Worm (Caenorhabditis elegans) whole organism, L1 larva: ENCODE measurements around the gene pals-30.

Experiments used
- C16A3.4 ChIP-seq: fragments of 150-350 bp; optimal IDR thresholded peaks from 2 replicates; lab custom pipeline; 2014; ENCODE audit warnings: missing biosample characterization, missing genetic modification characterization
- C34B4.2 ChIP-seq: sonication (generic microtip); optimal IDR thresholded peaks from 2 replicates; lab custom pipeline; 2017; ENCODE audit warnings: mild to moderate bottlenecking, missing genetic modification characterization, missing compliant biosample characterization
- Y116A8C.19 ChIP-seq: sonication (generic microtip); optimal IDR thresholded peaks from 2 replicates; lab custom pipeline; 2016; ENCODE audit warnings: missing compliant biosample characterization, missing genetic modification characterization, borderline replicate concordance
- aha-1 ChIP-seq: fragments of 150-350 bp; optimal IDR thresholded peaks from 2 replicates; lab custom pipeline; 2014; ENCODE audit warnings: missing biosample characterization, missing genetic modification characterization
- ama-1 ChIP-seq: fragments of 150-350 bp; optimal IDR thresholded peaks from 2 replicates; lab custom pipeline; 2014
- blmp-1 ChIP-seq: fragments of 150-350 bp; optimal IDR thresholded peaks from 2 replicates; lab custom pipeline; 2014; ENCODE audit warnings: missing biosample characterization, missing genetic modification characterization
- ceh-90 ChIP-seq: sonication (generic microtip); optimal IDR thresholded peaks from 2 replicates; lab custom pipeline; 2016; ENCODE audit warnings: missing genetic modification characterization, missing compliant biosample characterization
- efl-1 ChIP-seq, 4 experiments: fragments of 150-350 bp; optimal IDR thresholded peaks in 3 of 4; peaks in 1 of 4; 1 replicate in 1 of 4; 2 replicates in 3 of 4; lab custom pipeline; 2014; ENCODE audit warnings: missing biosample characterization in 2 of 4, missing genetic modification characterization in 2 of 4, missing genetic modification reagents in 2 of 4
- ets-5 ChIP-seq: fragments of 200-800 bp; sonication (Bioruptor generic); IDR thresholded peaks from 2 replicates; pipeline ENCODE4 v1.3.6; 2022; ENCODE audit warnings: missing genetic modification characterization, missing compliant biosample characterization
- grh-1 ChIP-seq: fragments of 200-800 bp; sonication (Bioruptor generic); IDR thresholded peaks from 2 replicates; pipeline ENCODE4 v1.3.6; 2022; ENCODE audit warnings: missing genetic modification reagents, missing genetic modification characterization, missing compliant biosample characterization
- hlh-17 ChIP-seq: fragments of 200-800 bp; sonication (Bioruptor generic); optimal IDR thresholded peaks from 2 replicates; lab custom pipeline; 2018; ENCODE audit warnings: missing genetic modification characterization, mild to moderate bottlenecking, missing compliant biosample characterization, moderate library complexity, borderline replicate concordance
- hlh-4 ChIP-seq: sonication (generic microtip); optimal IDR thresholded peaks from 2 replicates; lab custom pipeline; 2016; ENCODE audit warnings: mild to moderate bottlenecking, missing genetic modification characterization, missing compliant biosample characterization
- irx-1 ChIP-seq: sonication (generic microtip); optimal IDR thresholded peaks from 2 replicates; lab custom pipeline; 2016; ENCODE audit warnings: missing genetic modification characterization, missing compliant biosample characterization
- isw-1 ChIP-seq: fragments of 200-800 bp; sonication (Bioruptor generic); IDR thresholded peaks from 2 replicates; pipeline ENCODE4 v1.3.6; 2022; ENCODE audit warnings: missing genetic modification characterization, missing compliant biosample characterization
- lin-13 ChIP-seq: fragments of 150-350 bp; optimal IDR thresholded peaks from 2 replicates; lab custom pipeline; 2014; ENCODE audit warnings: missing biosample characterization, missing genetic modification reagents, missing genetic modification characterization
- lin-14 ChIP-seq: fragments of 200-800 bp; sonication (Bioruptor generic); optimal IDR thresholded peaks from 2 replicates; lab custom pipeline; 2018; ENCODE audit warnings: mild to moderate bottlenecking, missing genetic modification characterization, moderate library complexity, missing compliant biosample characterization
- lin-15B ChIP-seq: fragments of 150-350 bp; sonication (generic microtip); optimal IDR thresholded peaks from 3 replicates; lab custom pipeline; 2014; ENCODE audit warnings: missing biosample characterization, missing genetic modification characterization
- lin-35 ChIP-seq, 2 experiments: fragments of 150-350 bp; optimal IDR thresholded peaks; 2 replicates each; lab custom pipeline; 2014; ENCODE audit warnings: missing biosample characterization in 2 of 2, missing genetic modification characterization in 2 of 2, missing genetic modification reagents in 2 of 2
- lin-39 ChIP-seq: fragments of 150-350 bp; optimal IDR thresholded peaks from 2 replicates; lab custom pipeline; 2014; ENCODE audit warnings: missing biosample characterization, missing genetic modification reagents, missing genetic modification characterization
- mab-9 ChIP-seq: fragments of 200-800 bp; sonication (Bioruptor generic); IDR thresholded peaks from 2 replicates; pipeline ENCODE4 v1.3.6; 2022; ENCODE audit warnings: missing genetic modification reagents, missing genetic modification characterization, missing compliant biosample characterization
- mef-2 ChIP-seq: fragments of 150-350 bp; optimal IDR thresholded peaks from 2 replicates; lab custom pipeline; 2014; ENCODE audit warnings: missing biosample characterization, missing genetic modification characterization
- mep-1 ChIP-seq: fragments of 150-350 bp; optimal IDR thresholded peaks from 2 replicates; lab custom pipeline; 2014; ENCODE audit warnings: missing biosample characterization, missing genetic modification characterization
- nhr-11 ChIP-seq: fragments of 150-350 bp; optimal IDR thresholded peaks from 2 replicates; lab custom pipeline; 2014; ENCODE audit warnings: missing biosample characterization, missing genetic modification characterization
- nhr-19 ChIP-seq: fragments of 200-800 bp; sonication (Bioruptor generic); conservative IDR thresholded peaks from 2 replicates; pipeline ENCODE4 v1.3.6; 2022; ENCODE audit warnings: missing genetic modification characterization, missing compliant biosample characterization
- nhr-20 ChIP-seq: sonication (generic microtip); optimal IDR thresholded peaks from 2 replicates; lab custom pipeline; 2016; ENCODE audit warnings: mild to moderate bottlenecking, missing genetic modification characterization, missing compliant biosample characterization
- nhr-47 ChIP-seq: sonication (generic microtip); optimal IDR thresholded peaks from 2 replicates; lab custom pipeline; 2016; ENCODE audit warnings: mild to moderate bottlenecking, missing genetic modification characterization, moderate library complexity, missing compliant biosample characterization
- nhr-85 ChIP-seq: sonication (generic microtip); peaks from one replicate; lab custom pipeline; 2016; ENCODE audit warnings: missing genetic modification characterization, inconsistent platforms, missing compliant biosample characterization
- nhr-90 ChIP-seq: sonication (generic microtip); optimal IDR thresholded peaks from 2 replicates; lab custom pipeline; 2016; ENCODE audit warnings: mild to moderate bottlenecking, missing genetic modification characterization, missing compliant biosample characterization; ENCODE audit not compliant: poor library complexity
- pax-3 ChIP-seq: fragments of 200-800 bp; sonication (Bioruptor generic); optimal IDR thresholded peaks from 2 replicates; lab custom pipeline; 2018; ENCODE audit warnings: mild to moderate bottlenecking, missing genetic modification characterization, moderate library complexity, missing compliant biosample characterization
- pqm-1 ChIP-seq: sonication (generic microtip); optimal IDR thresholded peaks from 3 replicates; lab custom pipeline; 2017; ENCODE audit warnings: missing biosample characterization, missing genetic modification characterization
- skn-1 ChIP-seq: fragments of 150-350 bp; optimal IDR thresholded peaks from 2 replicates; lab custom pipeline; 2014; ENCODE audit warnings: missing biosample characterization, missing genetic modification characterization
- snu-23 ChIP-seq: sonication (generic microtip); optimal IDR thresholded peaks from 2 replicates; lab custom pipeline; 2016; ENCODE audit warnings: missing genetic modification characterization, missing compliant biosample characterization
- sox-4 ChIP-seq: sonication (generic microtip); optimal IDR thresholded peaks from 2 replicates; lab custom pipeline; 2016; ENCODE audit warnings: missing genetic modification characterization, missing compliant biosample characterization
- swsn-7 ChIP-seq: sonication (generic microtip); optimal IDR thresholded peaks from 2 replicates; lab custom pipeline; 2016; ENCODE audit warnings: missing genetic modification characterization, missing compliant biosample characterization
- unc-62 ChIP-seq: fragments of 150-350 bp; optimal IDR thresholded peaks from 2 replicates; lab custom pipeline; 2014; ENCODE audit warnings: missing biosample characterization, missing genetic modification reagents, missing genetic modification characterization
- vab-15 ChIP-seq: sonication (generic microtip); optimal IDR thresholded peaks from 2 replicates; lab custom pipeline; 2017; ENCODE audit warnings: missing genotype, mild to moderate bottlenecking, missing genetic modification characterization, missing compliant biosample characterization
- zip-4 ChIP-seq: fragments of 200-800 bp; sonication (Bioruptor generic); optimal IDR thresholded peaks from 2 replicates; lab custom pipeline; 2018; ENCODE audit warnings: mild to moderate bottlenecking, missing genetic modification characterization, moderate library complexity, missing compliant biosample characterization
- ztf-4 ChIP-seq: fragments of 150-350 bp; optimal IDR thresholded peaks from 2 replicates; lab custom pipeline; 2014; ENCODE audit warnings: missing biosample characterization, missing genetic modification characterization

Gene pals-30

DNA sequence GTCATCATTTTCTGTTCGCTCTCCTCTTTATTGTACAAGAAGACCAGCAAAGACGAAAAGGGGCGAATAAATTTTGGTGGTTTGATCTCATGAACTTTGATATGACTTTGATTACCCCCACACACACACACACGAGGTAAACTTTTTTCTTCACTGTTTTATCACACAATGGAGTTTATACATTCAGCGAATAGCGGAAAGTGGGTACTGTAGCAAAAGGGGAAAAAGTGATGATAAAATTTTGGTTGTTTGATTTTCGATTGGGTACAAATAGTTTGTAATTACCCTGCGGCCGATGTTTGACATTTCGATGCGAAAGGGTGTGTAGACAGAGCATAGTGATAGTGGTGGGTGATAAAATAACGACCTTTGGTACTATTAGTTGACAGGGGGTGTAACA lies 42.5 kb upstream of the pals-30 start (continued):
- peak; percentile 27 for TF ChIP-seq swsn-7
- peak; percentile 82 for TF ChIP-seq skn-1 (tag; lab: Kevin White, UChicago)
- TF ChIP-seq lin-35 (GFP tag; optimal IDR thresholded peaks at IDR 0.05; lab: Kevin White, UChicago) = peak in 1 of 2 experiments; percentile 83
- no peak for TF ChIP-seq lin-13 (GFP tag; lab: Kevin White, UChicago)
- TF ChIP-seq, all 84 proteins: peak for 37

- TF ChIP-seq nhr-47 (tag; lab: Kevin White, UChicago) (no peak), efl-1 (optimal IDR thresholded peaks at IDR 0.05; lab: Kevin White, UChicago) (no peak), efl-1 (GFP tag; optimal IDR thresholded peaks at IDR 0.05 in 1 of 2; lab: Kevin White, UChicago) (peak in 1 of 2 experiments; percentile 90), Y116A8C.19 (tag; lab: Kevin White, UChicago) (no peak)
Observed at ce11 chrIV:14587589-14587988, 35.8 kb upstream of the pals-30 start.

- no peak for TF ChIP-seq aha-1 (tag; lab: Kevin White, UChicago)
- TF ChIP-seq pqm-1 (tag; lab: Kevin White, UChicago) = no peak
- no peak for TF ChIP-seq mab-9 (GFP tag; lab: Robert Waterston, UW)
- no peak for TF ChIP-seq ets-5
- TF ChIP-seq unc-62 (GFP tag; lab: Kevin White, UChicago) = no peak
- TF ChIP-seq pax-3 (tag; lab: Kevin White, UChicago) = no peak
- TF ChIP-seq lin-39 = no peak
- no peak for TF ChIP-seq grh-1 (GFP tag; lab: Robert Waterston, UW)
- no peak for TF ChIP-seq mef-2 (tag; lab: Kevin White, UChicago)
- TF ChIP-seq nhr-90 (tag; lab: Kevin White, UChicago) = no peak
- no peak for TF ChIP-seq lin-14
- no peak for TF ChIP-seq snu-23 (GFP tag; lab: Kevin White, UChicago)
- no peak for TF ChIP-seq hlh-4 (tag; lab: Kevin White, UChicago)
- TF ChIP-seq, all 84 proteins: peak for 0
Observed at ce11 chrIV:14586759-14587158, 35.0 kb upstream of the pals-30 start.

DNA sequence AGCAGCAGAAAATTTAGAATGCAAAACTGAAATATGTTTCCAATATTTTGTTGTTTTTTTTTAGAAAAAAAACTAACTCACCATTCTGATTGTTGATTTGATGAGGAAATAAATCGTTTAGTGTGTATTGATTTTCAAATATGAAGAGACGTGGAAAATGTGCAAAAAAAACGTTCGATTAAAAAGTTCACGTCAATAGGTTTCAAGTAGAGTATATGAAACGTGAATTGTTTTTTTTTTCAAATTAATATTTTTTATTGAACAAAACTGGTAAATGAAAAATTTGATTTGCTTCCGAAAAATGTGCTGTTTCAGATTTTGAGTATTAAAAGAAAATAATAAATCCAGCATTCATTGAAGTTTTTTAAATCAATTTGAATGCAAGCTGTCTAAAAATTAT lies 29.2 kb upstream of the pals-30 start, which contains the start of gene irld-18:
Gene irld-18, minus strand, starts transcription at position 101 of the 400 bp plus-strand sequence.
- TF ChIP-seq blmp-1 (no peak), mab-9 (GFP tag; lab: Robert Waterston, UW) (no peak), ztf-4 (no peak), isw-1 (GFP tag; lab: Robert Waterston, UW) (no peak), ama-1 (no peak), vab-15 (tag; lab: Kevin White, UChicago) (no peak), nhr-20 (tag; lab: Kevin White, UChicago) (no peak), unc-62 (GFP tag; lab: Kevin White, UChicago) (no peak), C16A3.4 (no peak), sox-4 (tag; lab: Kevin White, UChicago) (no peak)
- TF ChIP-seq, all 84 proteins: peak for 0

- TF ChIP-seq nhr-85 = no peak
- no peak for TF ChIP-seq C34B4.2 (tag; lab: Kevin White, UChicago)
- no peak for TF ChIP-seq nhr-11
- TF ChIP-seq lin-15B = no peak
- TF ChIP-seq irx-1 (tag; lab: Kevin White, UChicago) = no peak
- no peak for TF ChIP-seq skn-1 (tag; lab: Kevin White, UChicago)
- no peak for TF ChIP-seq snu-23 (GFP tag; lab: Kevin White, UChicago)
- no peak for TF ChIP-seq lin-13 (GFP tag; lab: Kevin White, UChicago)
- TF ChIP-seq efl-1 (optimal IDR thresholded peaks at IDR 0.05; lab: Kevin White, UChicago) = no peak
- no peak for TF ChIP-seq efl-1 (GFP tag; optimal IDR thresholded peaks at IDR 0.05 in 1 of 2; lab: Kevin White, UChicago)
- no peak for TF ChIP-seq hlh-17 (GFP tag; lab: Kevin White, UChicago)
- TF ChIP-seq zip-4 (GFP tag; lab: Kevin White, UChicago) = no peak
- TF ChIP-seq ceh-90 = no peak
- no peak for TF ChIP-seq nhr-19 (GFP tag; lab: Robert Waterston, UW)
- no peak for TF ChIP-seq mep-1 (tag; lab: Kevin White, UChicago)
- TF ChIP-seq nhr-47 (tag; lab: Kevin White, UChicago) = no peak
Observed at ce11 chrIV:14578650-14579193, 27.0 kb upstream of the pals-30 start, which contains the start of gene Y57G11B.8. TSS of gene Y57G11B.8 (minus strand) at chrIV:14578700.
